Fruit fly (Drosophila melanogaster) whole organism, wandering third instar larva: ENCODE measurements around the gene lky.
"Not testable (repeated sequence)": the region's sequence is repeated elsewhere in the genome, so short reads cannot be mapped to it uniquely, and the experiment has no call there.

ENCODE experiments used
- CG32264 ChIP-seq: fragments of 200-800 bp; sonication (Bioruptor generic); optimal IDR thresholded peaks from 2 replicates; lab custom pipeline; 2016; ENCODE audit warnings: missing biosample characterization, missing genetic modification characterization
- CrebA ChIP-seq: fragments of 200-800 bp; sonication (Bioruptor generic); optimal IDR thresholded peaks from 2 replicates; lab custom pipeline; 2016; ENCODE audit warnings: missing biosample characterization, mild to moderate bottlenecking, missing genetic modification characterization, borderline replicate concordance
- Dif ChIP-seq: fragments of 200-275, 200-300 bp; sonication (Bioruptor generic); optimal IDR thresholded peaks from 2 replicates; lab custom pipeline; 2018; ENCODE audit warnings: missing biosample characterization, missing genetic modification characterization; ENCODE audit not compliant: partially characterized antibody
- GATAd ChIP-seq: sonication (Bioruptor generic); optimal IDR thresholded peaks from 2 replicates; lab custom pipeline; 2016; ENCODE audit warnings: missing biosample characterization, missing genetic modification characterization
- HLH106 ChIP-seq: fragments of 200-800 bp; optimal IDR thresholded peaks from 3 replicates; lab custom pipeline; 2019; ENCODE audit warnings: missing biosample characterization, mild to moderate bottlenecking, missing genetic modification characterization, moderate library complexity
- Jra ChIP-seq: sonication (Bioruptor generic); optimal IDR thresholded peaks from 2 replicates; lab custom pipeline; 2016; ENCODE audit warnings: missing biosample characterization, missing genetic modification characterization
- Mio ChIP-seq: sonication (Bioruptor generic); optimal IDR thresholded peaks from 2 replicates; lab custom pipeline; 2016; ENCODE audit warnings: missing biosample characterization, missing genetic modification characterization
- N ChIP-seq: fragments of >200 bp; optimal IDR thresholded peaks from 2 replicates; lab custom pipeline; 2018; ENCODE audit warnings: missing biosample characterization, missing external identifiers, missing genetic modification characterization
- OdsH ChIP-seq: fragments of 200-800 bp; sonication (Bioruptor generic); optimal IDR thresholded peaks from 2 replicates; lab custom pipeline; 2016; ENCODE audit warnings: missing biosample characterization, mild to moderate bottlenecking, missing genetic modification characterization
- Rel ChIP-seq, 2 experiments: fragments of 200-800 bp; sonication (Bioruptor generic) in 1 of 2; optimal IDR thresholded peaks; 2 replicates in 1 of 2; 3 replicates in 1 of 2; lab custom pipeline; 2016 to 2019; ENCODE audit warnings: mild to moderate bottlenecking in 2 of 2, missing biosample characterization in 2 of 2, missing genetic modification characterization in 2 of 2, moderate library complexity in 1 of 2
- Sp1 ChIP-seq: fragments of 200-800 bp; sonication (Bioruptor generic); optimal IDR thresholded peaks from 3 replicates; lab custom pipeline; 2019; ENCODE audit warnings: missing biosample characterization, mild to moderate bottlenecking, missing genetic modification characterization, moderate library complexity
- br ChIP-seq: fragments of 200-800 bp; sonication (Bioruptor generic); optimal IDR thresholded peaks from 2 replicates; lab custom pipeline; 2016; ENCODE audit warnings: missing biosample characterization, missing genetic modification characterization
- brk ChIP-seq: fragments of 200-800 bp; sonication (Bioruptor generic); optimal IDR thresholded peaks from 2 replicates; lab custom pipeline; 2016; ENCODE audit warnings: missing biosample characterization, mild to moderate bottlenecking, missing genetic modification characterization
- foxo ChIP-seq, 2 experiments: fragments of 200-800 bp; sonication (Bioruptor generic); optimal IDR thresholded peaks; 2 replicates in 1 of 2; 3 replicates in 1 of 2; lab custom pipeline; 2016 to 2017; ENCODE audit warnings: missing biosample characterization in 2 of 2, missing genetic modification characterization in 2 of 2
- fru ChIP-seq: fragments of 200-800 bp; sonication (Bioruptor generic); optimal IDR thresholded peaks from 3 replicates; lab custom pipeline; 2016; ENCODE audit warnings: missing biosample characterization, mild to moderate bottlenecking, missing genetic modification characterization
- h ChIP-seq: fragments of 200-800 bp; sonication (Bioruptor generic); optimal IDR thresholded peaks from 3 replicates; lab custom pipeline; 2016; ENCODE audit warnings: missing biosample characterization, mild to moderate bottlenecking, missing genetic modification characterization
- jim ChIP-seq: fragments of 175-275, 200-325 bp; sonication (Bioruptor generic); optimal IDR thresholded peaks from 2 replicates; lab custom pipeline; 2016; ENCODE audit warnings: missing biosample characterization, mild to moderate bottlenecking, missing genetic modification characterization
- pan ChIP-seq: fragments of >200 bp; optimal IDR thresholded peaks from 2 replicates; lab custom pipeline; 2017
- sage ChIP-seq: fragments of 200-800 bp; sonication (Bioruptor generic); optimal IDR thresholded peaks from 2 replicates; lab custom pipeline; 2016; ENCODE audit warnings: missing biosample characterization, mild to moderate bottlenecking, missing genetic modification characterization
- sv ChIP-seq: fragments of 200-800 bp; sonication (Bioruptor generic); optimal IDR thresholded peaks from 3 replicates; lab custom pipeline; 2016; ENCODE audit warnings: missing biosample characterization, missing genetic modification characterization
- tai ChIP-seq: sonication (Bioruptor generic); optimal IDR thresholded peaks from 2 replicates; lab custom pipeline; 2016; ENCODE audit warnings: missing biosample characterization, missing genetic modification characterization
- usp ChIP-seq: fragments of >200 bp; optimal IDR thresholded peaks from 2 replicates; lab custom pipeline; 2017; ENCODE audit warnings: missing biosample characterization, missing genetic modification characterization
- woc ChIP-seq: sonication (Bioruptor generic); optimal IDR thresholded peaks from 2 replicates; lab custom pipeline; 2016; ENCODE audit warnings: missing biosample characterization, mild to moderate bottlenecking, missing genetic modification characterization

Gene lky

DNA sequence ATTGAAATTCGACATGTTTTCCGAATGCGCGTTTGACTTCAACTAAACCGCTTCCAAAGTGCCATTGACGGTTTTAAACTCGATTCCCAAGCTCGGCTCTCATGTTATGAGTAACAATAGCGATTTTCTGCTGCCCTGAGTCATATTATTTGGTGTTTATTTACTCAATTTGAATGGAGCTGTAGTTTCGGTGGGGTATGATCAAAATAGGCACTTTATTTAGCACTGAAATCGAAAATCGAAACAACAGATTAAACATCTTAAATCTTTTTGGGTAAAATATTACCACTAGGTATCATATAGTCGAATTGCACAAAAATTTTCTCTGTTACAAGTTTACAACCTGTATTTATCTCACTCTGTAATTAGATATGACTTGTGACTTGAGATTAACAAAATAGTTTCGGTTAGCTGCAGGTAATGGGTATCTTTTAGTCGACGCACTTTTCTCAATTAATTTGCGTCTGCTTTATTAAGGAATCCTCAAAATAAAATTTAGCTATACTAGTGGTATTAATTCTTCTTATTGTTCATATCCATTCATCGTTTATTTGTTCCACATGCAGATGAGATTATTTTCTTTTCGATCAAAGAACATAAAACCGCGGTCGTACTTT is 42.4 kb downstream of the lky start, which contains the start of gene CG12655:
Gene CG12655 (minus strand): TSS at position 51 of the 617 bp plus-strand sequence.
- TF ChIP-seq sv (GFP tag; lab: Kevin White, UChicago) (no peak), Dif (no peak), pan (lab: Kevin White, UChicago) (no peak), foxo (GFP tag; optimal IDR thresholded peaks at IDR 0.05; lab: Kevin White, UChicago) (no peak), br (no peak), brk (GFP tag; lab: Kevin White, UChicago) (no peak), h (GFP tag; lab: Kevin White, UChicago) (no peak), HLH106 (tag; lab: Kevin White, UChicago) (no peak), Sp1 (no peak), tai (GFP tag; lab: Kevin White, UChicago) (no peak), Jra (GFP tag; lab: Kevin White, UChicago) (no peak), woc (no peak), CrebA (GFP tag; lab: Kevin White, UChicago) (no peak), GATAd (no peak), N (GFP tag; lab: Kevin White, UChicago) (no peak), usp (no peak), Rel (GFP tag; optimal IDR thresholded peaks at IDR 0.05; lab: Kevin White, UChicago) (no peak), Rel (tag; optimal IDR thresholded peaks at IDR 0.05; lab: Kevin White, UChicago) (no peak), jim (GFP tag; lab: Kevin White, UChicago) (no peak), sage (no peak)
- TF ChIP-seq, all 38 proteins: peak for 0

DNA sequence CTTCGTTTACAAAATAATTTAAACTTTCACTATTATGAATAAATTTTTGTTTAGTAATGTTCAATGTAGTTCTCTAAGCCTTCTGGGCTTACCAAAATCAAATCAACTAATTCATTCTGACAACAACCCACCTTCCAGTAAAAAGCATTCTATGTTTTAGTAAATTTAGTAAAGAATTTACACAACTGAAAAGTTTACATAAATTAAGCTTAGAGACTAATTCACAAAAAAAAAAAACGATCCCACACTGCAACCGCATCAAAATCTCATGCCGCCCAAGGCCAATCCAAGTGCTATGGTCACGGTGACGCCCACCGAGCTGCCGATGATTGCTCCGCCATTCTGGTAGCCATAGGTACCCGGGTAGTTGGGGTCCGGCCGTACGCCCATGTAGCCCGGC is 43.7 kb downstream of the lky start, which contains the start of gene CG43784:
Gene CG43784 (minus strand): TSS at position 101 of the 400 bp plus-strand sequence.
- TF ChIP-seq HLH106 (tag; lab: Kevin White, UChicago); OdsH (GFP tag; lab: Kevin White, UChicago); fru (GFP tag; lab: Kevin White, UChicago): not testable (repeated sequence)

DNA sequence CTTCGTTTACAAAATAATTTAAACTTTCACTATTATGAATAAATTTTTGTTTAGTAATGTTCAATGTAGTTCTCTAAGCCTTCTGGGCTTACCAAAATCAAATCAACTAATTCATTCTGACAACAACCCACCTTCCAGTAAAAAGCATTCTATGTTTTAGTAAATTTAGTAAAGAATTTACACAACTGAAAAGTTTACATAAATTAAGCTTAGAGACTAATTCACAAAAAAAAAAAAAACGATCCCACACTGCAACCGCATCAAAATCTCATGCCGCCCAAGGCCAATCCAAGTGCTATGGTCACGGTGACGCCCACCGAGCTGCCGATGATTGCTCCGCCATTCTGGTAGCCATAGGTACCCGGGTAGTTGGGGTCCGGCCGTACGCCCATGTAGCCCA is 48.4 kb downstream of the lky start, which contains the start of gene CG45494:
Gene CG45494 (minus strand): TSS at position 101 of the 400 bp plus-strand sequence.
- not testable (repeated sequence) for TF ChIP-seq Rel (GFP tag; optimal IDR thresholded peaks at IDR 0.05; lab: Kevin White, UChicago); Rel (tag; optimal IDR thresholded peaks at IDR 0.05; lab: Kevin White, UChicago); Mio (GFP tag; lab: Kevin White, UChicago); CG32264 (GFP tag; lab: Kevin White, UChicago)
